Fruit fly (Drosophila melanogaster) whole organism, embryonic: ENCODE results near the gene kek6.
A peak's percentile ranks its signal among the peaks of the same experiment; 100 is the strongest.

ENCODE experiments used
- Bgb ChIP-seq: fragments of 200-800 bp; sonication (Bioruptor generic); IDR thresholded peaks from 2 replicates; pipeline ENCODE4 v1.3.6; 2022; ENCODE audit warnings: missing biosample characterization, missing genetic modification characterization; ENCODE audit not compliant: partially characterized antibody
- CG10366 ChIP-seq: fragments of 200-800 bp; sonication (Bioruptor generic); IDR thresholded peaks from 2 replicates; pipeline ENCODE4 v1.3.6; 2022; ENCODE audit warnings: missing biosample characterization, missing genetic modification characterization
- CG10462 ChIP-seq: fragments of 200-800 bp; sonication (Bioruptor generic); optimal IDR thresholded peaks from 2 replicates; lab custom pipeline; 2016; ENCODE audit warnings: missing biosample characterization, missing genetic modification characterization
- CG11456 ChIP-seq: fragments of 200-800 bp; sonication (Bioruptor generic); IDR thresholded peaks from 3 replicates; pipeline ENCODE4 v1.3.6; 2022; ENCODE audit warnings: missing biosample characterization, missing genetic modification characterization
- CG11723 ChIP-seq: fragments of 200-800 bp; sonication (Bioruptor generic); optimal IDR thresholded peaks from 2 replicates; lab custom pipeline; 2017; ENCODE audit warnings: missing biosample characterization, mild to moderate bottlenecking, missing genetic modification characterization
- CG1233 ChIP-seq: fragments of 200-800 bp; sonication (Bioruptor generic); optimal IDR thresholded peaks from 4 replicates; lab custom pipeline; 2018; ENCODE audit warnings: missing biosample characterization, mild to moderate bottlenecking, missing genetic modification characterization
- CG14050 ChIP-seq: fragments of 200-800 bp; sonication (Bioruptor generic); IDR thresholded peaks from 3 replicates; pipeline ENCODE4 v1.3.6; 2022; ENCODE audit warnings: missing biosample characterization, missing genetic modification characterization
- CG15696 ChIP-seq: fragments of 200-800 bp; sonication (Bioruptor generic); optimal IDR thresholded peaks from 2 replicates; lab custom pipeline; 2019; ENCODE audit warnings: missing biosample characterization, mild to moderate bottlenecking, missing genetic modification characterization, moderate library complexity
- CG1792 ChIP-seq: fragments of 200-800 bp; sonication (Bioruptor generic); optimal IDR thresholded peaks from 2 replicates; lab custom pipeline; 2016; ENCODE audit warnings: missing biosample characterization, missing genetic modification characterization
- CG2116 ChIP-seq: fragments of 200-800 bp; sonication (Bioruptor generic); optimal IDR thresholded peaks from 3 replicates; lab custom pipeline; 2018; ENCODE audit warnings: missing biosample characterization, mild to moderate bottlenecking, missing genetic modification characterization
- CG30403 ChIP-seq: fragments of 200-800 bp; sonication (Bioruptor generic); optimal IDR thresholded peaks from 3 replicates; lab custom pipeline; 2016; ENCODE audit warnings: missing biosample characterization, missing genetic modification characterization
- CG3281 ChIP-seq: fragments of 200-800 bp; sonication (Bioruptor generic); optimal IDR thresholded peaks from 3 replicates; lab custom pipeline; 2017; ENCODE audit warnings: missing biosample characterization, mild to moderate bottlenecking, missing genetic modification characterization
- CG33557 ChIP-seq: fragments of 200-800 bp; sonication (Bioruptor generic); optimal IDR thresholded peaks from 2 replicates; lab custom pipeline; 2019; ENCODE audit warnings: missing biosample characterization, mild to moderate bottlenecking, missing genetic modification characterization, moderate library complexity
- CG42726 ChIP-seq: fragments of 200-800 bp; sonication (Bioruptor generic); IDR thresholded peaks from 2 replicates; pipeline ENCODE4 v1.3.6; 2022; ENCODE audit warnings: missing biosample characterization, missing genetic modification characterization; ENCODE audit not compliant: partially characterized antibody
- CG6254 ChIP-seq: fragments of 200-800 bp; sonication (Bioruptor generic); optimal IDR thresholded peaks from 3 replicates; lab custom pipeline; 2017; ENCODE audit warnings: mild to moderate bottlenecking, missing biosample characterization, missing genetic modification reagents, missing genetic modification characterization
- CG6272 ChIP-seq: fragments of 200-800 bp; sonication (Bioruptor generic); IDR thresholded peaks from 2 replicates; pipeline ENCODE4 v1.3.6; 2022; ENCODE audit warnings: missing biosample characterization, missing genetic modification characterization
- CG6813 ChIP-seq: fragments of 200-800 bp; sonication (Bioruptor generic); optimal IDR thresholded peaks from 2 replicates; lab custom pipeline; 2017; ENCODE audit warnings: missing biosample characterization, missing genetic modification characterization, mild to moderate bottlenecking, moderate library complexity, missing genetic modification reagents
- D19A ChIP-seq: fragments of 200-800 bp; optimal IDR thresholded peaks from 3 replicates; lab custom pipeline; 2019; ENCODE audit warnings: missing biosample characterization, mild to moderate bottlenecking, missing genetic modification characterization, moderate library complexity
- Elba2 ChIP-seq: fragments of 200-800 bp; sonication (Bioruptor generic); optimal IDR thresholded peaks from 3 replicates; lab custom pipeline; 2016; ENCODE audit warnings: missing biosample characterization, missing genetic modification characterization
- HLH54F ChIP-seq: fragments of 200-800 bp; sonication (Bioruptor generic); optimal IDR thresholded peaks from 3 replicates; lab custom pipeline; 2016; ENCODE audit warnings: missing biosample characterization, missing genetic modification characterization
- Hey ChIP-seq: fragments of 200-800 bp; sonication (Bioruptor generic); optimal IDR thresholded peaks from 3 replicates; lab custom pipeline; 2018; ENCODE audit warnings: missing biosample characterization, mild to moderate bottlenecking, missing genetic modification characterization
- HmgD ChIP-seq: fragments of 200-800 bp; sonication (Bioruptor generic); optimal IDR thresholded peaks from 3 replicates; lab custom pipeline; 2016; ENCODE audit warnings: missing biosample characterization, missing genetic modification characterization
- Mad ChIP-seq: fragments of 200-800 bp; sonication (Bioruptor generic); optimal IDR thresholded peaks from 2 replicates; lab custom pipeline; 2016; ENCODE audit warnings: missing biosample characterization, missing genetic modification characterization
- Neu2 ChIP-seq: fragments of 200-800 bp; sonication (Bioruptor generic); optimal IDR thresholded peaks from 3 replicates; lab custom pipeline; 2016; ENCODE audit warnings: missing biosample characterization, missing genetic modification characterization, borderline replicate concordance
- Opbp ChIP-seq: fragments of 200-800 bp; sonication (Bioruptor generic); IDR thresholded peaks from 3 replicates; pipeline ENCODE4 v1.3.6; 2022; ENCODE audit warnings: missing biosample characterization, missing genetic modification characterization; ENCODE audit not compliant: partially characterized antibody
- Pdp1 ChIP-seq, 2 experiments: fragments of 200-800 bp; sonication (Bioruptor generic); optimal IDR thresholded peaks; 3 replicates each; lab custom pipeline; 2016; ENCODE audit warnings: missing biosample characterization in 2 of 2, missing genetic modification characterization in 2 of 2, mild to moderate bottlenecking in 1 of 2, moderate library complexity in 1 of 2
- Ravus ChIP-seq: fragments of 200-800 bp; sonication (Bioruptor generic); IDR thresholded peaks from 2 replicates; pipeline ENCODE4 v1.3.6; 2022; ENCODE audit warnings: missing biosample characterization, missing genetic modification characterization
- Stat92E ChIP-seq, 3 experiments: fragments of >200 bp in 2 of 3; fragments of 200-800 bp in 1 of 3; sonication (Bioruptor generic) in 1 of 3; optimal IDR thresholded peaks; 2 replicates each; lab custom pipeline; 2017 to 2019; ENCODE audit warnings: missing biosample characterization in 3 of 3, missing genetic modification characterization in 3 of 3, mild to moderate bottlenecking in 1 of 3, moderate library complexity in 1 of 3
- abd-A ChIP-seq: fragments of 200-800 bp; sonication (Bioruptor generic); optimal IDR thresholded peaks from 3 replicates; lab custom pipeline; 2019; ENCODE audit warnings: missing biosample characterization, mild to moderate bottlenecking, missing genetic modification characterization, moderate library complexity
- ac ChIP-seq: fragments of 200-800 bp; sonication (Bioruptor generic); optimal IDR thresholded peaks from 3 replicates; lab custom pipeline; 2017; ENCODE audit warnings: missing biosample characterization, mild to moderate bottlenecking, missing genetic modification characterization
- cad ChIP-seq: fragments of >200 bp; optimal IDR thresholded peaks from 2 replicates; lab custom pipeline; 2017; ENCODE audit warnings: missing biosample characterization, missing genetic modification characterization
- chn ChIP-seq: fragments of 200-800 bp; sonication (Bioruptor generic); optimal IDR thresholded peaks from 2 replicates; lab custom pipeline; 2016; ENCODE audit warnings: missing biosample characterization, missing genetic modification characterization
- crol ChIP-seq: fragments of 200-800 bp; sonication (Bioruptor generic); IDR thresholded peaks from 2 replicates; pipeline ENCODE4 v1.3.6; 2022; ENCODE audit warnings: missing biosample characterization, missing genetic modification characterization
- emc ChIP-seq: fragments of 200-800 bp; sonication (Bioruptor generic); optimal IDR thresholded peaks from 2 replicates; lab custom pipeline; 2016; ENCODE audit warnings: missing biosample characterization, missing genetic modification characterization
- ems ChIP-seq: fragments of 200-800 bp; sonication (Bioruptor generic); optimal IDR thresholded peaks from 3 replicates; lab custom pipeline; 2016; ENCODE audit warnings: missing biosample characterization, missing genetic modification characterization
- esg ChIP-seq: fragments of 200-800 bp; sonication (Bioruptor generic); conservative IDR thresholded peaks from 2 replicates; pipeline ENCODE4 v1.3.6; 2022; ENCODE audit warnings: missing biosample characterization, missing genetic modification characterization
- fu2 ChIP-seq: fragments of 200-800 bp; sonication (Bioruptor generic); optimal IDR thresholded peaks from 2 replicates; lab custom pipeline; 2016; ENCODE audit warnings: missing biosample characterization, missing genetic modification characterization
- grau ChIP-seq: fragments of 200-800 bp; optimal IDR thresholded peaks from 3 replicates; lab custom pipeline; 2019; ENCODE audit warnings: missing biosample characterization, mild to moderate bottlenecking, missing genetic modification characterization, moderate library complexity
- h ChIP-seq: fragments of >200 bp; optimal IDR thresholded peaks from 2 replicates; lab custom pipeline; 2017
- lab ChIP-seq: fragments of 200-800 bp; sonication (Bioruptor generic); optimal IDR thresholded peaks from 3 replicates; lab custom pipeline; 2017; ENCODE audit warnings: missing biosample characterization, missing genetic modification characterization, mild to moderate bottlenecking, moderate library complexity, missing genetic modification reagents
- lilli ChIP-seq: fragments of 200-800 bp; sonication (Bioruptor generic); optimal IDR thresholded peaks from 3 replicates; lab custom pipeline; 2016; ENCODE audit warnings: missing biosample characterization, missing genetic modification characterization
- prd ChIP-seq, 3 experiments: fragments of >200 bp in 2 of 3; fragments of 200-800 bp in 1 of 3; sonication (Bioruptor generic) in 1 of 3; optimal IDR thresholded peaks in 2 of 3; IDR thresholded peaks in 1 of 3; 2 replicates in 2 of 3; 3 replicates in 1 of 3; pipeline versions ENCODE4 v1.3.6 to Lab custom; 2017 to 2022; ENCODE audit warnings: missing biosample characterization in 1 of 3, missing genetic modification characterization in 1 of 3
- sens-2 ChIP-seq: fragments of 200-800 bp; sonication (Bioruptor generic); IDR thresholded peaks from 2 replicates; pipeline ENCODE4 v1.3.6; 2022; ENCODE audit warnings: missing biosample characterization, missing genetic modification characterization
- slp2 ChIP-seq: fragments of 200-800 bp; sonication (Bioruptor generic); optimal IDR thresholded peaks from 2 replicates; lab custom pipeline; 2016; ENCODE audit warnings: missing biosample characterization, missing genetic modification characterization
- stc ChIP-seq: fragments of 200-800 bp; sonication (Bioruptor generic); IDR thresholded peaks from 2 replicates; pipeline ENCODE4 v1.3.6; 2022; ENCODE audit warnings: missing biosample characterization, missing genetic modification characterization
- tin ChIP-seq: fragments of 200-800 bp; sonication (Bioruptor generic); optimal IDR thresholded peaks from 3 replicates; lab custom pipeline; 2016; ENCODE audit warnings: missing biosample characterization, missing genetic modification characterization
- tll ChIP-seq, 2 experiments: fragments of 200-800 bp in 1 of 2; fragments of >200 bp in 1 of 2; sonication (Bioruptor generic) in 1 of 2; optimal IDR thresholded peaks; 2 replicates each; lab custom pipeline; 2017 to 2019; ENCODE audit warnings: missing biosample characterization in 2 of 2, missing genetic modification characterization in 2 of 2, mild to moderate bottlenecking in 1 of 2, moderate library complexity in 1 of 2
- twi ChIP-seq: fragments of 200-800 bp; optimal IDR thresholded peaks from 2 replicates; lab custom pipeline; 2019; ENCODE audit warnings: missing biosample characterization, mild to moderate bottlenecking, missing genetic modification characterization, moderate library complexity
- unc-4 ChIP-seq: fragments of 200-800 bp; sonication (Bioruptor generic); IDR thresholded peaks from 2 replicates; pipeline ENCODE4 v1.3.6; 2022; ENCODE audit warnings: missing biosample characterization, missing genetic modification characterization; ENCODE audit not compliant: partially characterized antibody
- usp ChIP-seq: fragments of >200 bp; optimal IDR thresholded peaks from 2 replicates; lab custom pipeline; 2017; ENCODE audit warnings: missing biosample characterization, missing genetic modification characterization
- zfh1 ChIP-seq: fragments of 200-800 bp; sonication (Bioruptor generic); IDR thresholded peaks from 3 replicates; pipeline ENCODE4 v1.3.6; 2022; ENCODE audit warnings: missing biosample characterization, missing genetic modification characterization

Gene kek6

DNA sequence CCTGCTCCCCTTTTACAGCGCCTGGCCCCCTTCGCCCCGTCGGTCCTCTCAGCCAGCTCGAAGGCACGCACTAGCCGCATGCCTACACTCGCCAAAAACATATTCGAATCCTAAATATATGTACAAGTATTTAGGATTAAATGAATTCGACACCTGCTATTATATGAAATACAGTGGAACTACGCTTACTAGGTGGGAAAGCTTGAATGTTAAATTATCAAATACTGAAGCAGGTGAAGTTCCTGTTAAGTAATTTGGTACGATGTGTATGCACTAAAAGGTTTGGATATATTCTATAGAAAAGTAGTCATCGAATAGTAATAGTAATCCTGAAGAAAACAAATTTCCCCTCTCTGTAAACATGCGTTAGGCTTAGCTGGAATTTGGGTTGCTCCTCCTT, 67.8 kb downstream of the kek6 start (continued):
- TF ChIP-seq CG15696 (tag; lab: Kevin White, UChicago): peak; percentile 19
- no peak for TF ChIP-seq Elba2
- no peak for TF ChIP-seq CG3281 (GFP tag; lab: Kevin White, UChicago)
- TF ChIP-seq fu2: no peak
- no peak for TF ChIP-seq prd (optimal IDR thresholded peaks at IDR 0.05; lab: Kevin White, UChicago)
- no peak for TF ChIP-seq prd (GFP tag; IDR thresholded peaks at IDR 0.05; lab: Robert Waterston, UW)
- peak; percentile 23 for TF ChIP-seq CG33557 (GFP tag; lab: Kevin White, UChicago)
- no peak for TF ChIP-seq h (lab: Kevin White, UChicago)
- TF ChIP-seq tin (GFP tag; lab: Kevin White, UChicago): no peak
- no peak for TF ChIP-seq slp2 (GFP tag; lab: Kevin White, UChicago)
- no peak for TF ChIP-seq emc (GFP tag; lab: Kevin White, UChicago)
- TF ChIP-seq twi (tag; lab: Kevin White, UChicago): no peak
- no peak for TF ChIP-seq CG6272 (GFP tag; lab: Robert Waterston, UW)
- no peak for TF ChIP-seq CG42726 (GFP tag; lab: Robert Waterston, UW)
- no peak for TF ChIP-seq ems (GFP tag; lab: Kevin White, UChicago)
- no peak for TF ChIP-seq lab (GFP tag; lab: Kevin White, UChicago)
- no peak for TF ChIP-seq Pdp1 (GFP tag; optimal IDR thresholded peaks at IDR 0.05; lab: Kevin White, UChicago)
- TF ChIP-seq CG2116 (GFP tag; lab: Kevin White, UChicago): no peak
- peak; percentile 12 for TF ChIP-seq CG6254 (GFP tag; lab: Kevin White, UChicago)
- TF ChIP-seq unc-4 (GFP tag; lab: Robert Waterston, UW): no peak
- no peak for TF ChIP-seq CG1233 (GFP tag; lab: Kevin White, UChicago)
- TF ChIP-seq chn: no peak
- no peak for TF ChIP-seq CG11723 (GFP tag; lab: Kevin White, UChicago)
- no peak for TF ChIP-seq sens-2 (GFP tag; lab: Robert Waterston, UW)
- no peak for TF ChIP-seq zfh1 (GFP tag; lab: Robert Waterston, UW)
- no peak for TF ChIP-seq Neu2
- no peak for TF ChIP-seq Opbp (GFP tag; lab: Robert Waterston, UW)
- TF ChIP-seq abd-A: no peak
- TF ChIP-seq stc (GFP tag; lab: Robert Waterston, UW): no peak
- TF ChIP-seq CG1792: no peak
- no peak; the same call in 1 of the 2 replicates for TF ChIP-seq crol (GFP tag; lab: Robert Waterston, UW)
- TF ChIP-seq Ravus (GFP tag; lab: Robert Waterston, UW): no peak
- TF ChIP-seq CG10366 (GFP tag; lab: Robert Waterston, UW): no peak
- peak; percentile 9 for TF ChIP-seq lilli (GFP tag; lab: Kevin White, UChicago)
- no peak for TF ChIP-seq Hey (tag; lab: Kevin White, UChicago)
- no peak for TF ChIP-seq esg (GFP tag; lab: Robert Waterston, UW)
- no peak for TF ChIP-seq cad (GFP tag; lab: Kevin White, UChicago)
- TF ChIP-seq Bgb (GFP tag; lab: Robert Waterston, UW): no peak
- TF ChIP-seq CG30403 (GFP tag; lab: Kevin White, UChicago): peak; percentile 39
- no peak for TF ChIP-seq CG10462 (GFP tag; lab: Kevin White, UChicago)
- peak in 1 of 3 experiments; percentile 39 for TF ChIP-seq Stat92E (GFP tag; optimal IDR thresholded peaks at IDR 0.05; lab: Kevin White, UChicago)
- TF ChIP-seq tll (GFP tag; optimal IDR thresholded peaks at IDR 0.05; lab: Kevin White, UChicago): no peak
- no peak for TF ChIP-seq Mad
- peak; percentile 30 for TF ChIP-seq grau (tag; lab: Kevin White, UChicago)
- TF ChIP-seq CG11456 (GFP tag; lab: Robert Waterston, UW): no peak
- no peak for TF ChIP-seq usp (GFP tag; lab: Kevin White, UChicago)
- TF ChIP-seq CG14050 (GFP tag; lab: Robert Waterston, UW): no peak
- no peak for TF ChIP-seq ac (GFP tag; lab: Kevin White, UChicago)
- TF ChIP-seq HLH54F (GFP tag; lab: Kevin White, UChicago): no peak
- TF ChIP-seq CG6813 (GFP tag; lab: Kevin White, UChicago): no peak
- TF ChIP-seq HmgD (GFP tag; lab: Kevin White, UChicago): no peak
- peak; percentile 31 for TF ChIP-seq D19A (tag; lab: Kevin White, UChicago)
